Worm (Caenorhabditis elegans): ENCODE results near the gene unc-61.
"Not testable (repeated sequence)": the region's sequence is repeated elsewhere in the genome, so short reads cannot be mapped to it uniquely, and the experiment has no call there.

Gene unc-61

ce11 chrV:14773048-14773447 is 39.0 kb upstream of the unc-61 start, which contains the start of gene haf-7 (continued):
- no peak for TF ChIP-seq nhr-237 (tag; optimal IDR thresholded peaks at IDR 0.05)
- no peak for TF ChIP-seq tlp-1 (tag; optimal IDR thresholded peaks at IDR 0.05)
- TF ChIP-seq hpl-2 (GFP tag; optimal IDR thresholded peaks at IDR 0.05), result no peak
- TF ChIP-seq lin-15B (tag; optimal IDR thresholded peaks at IDR 0.05), result no peak
- no peak for TF ChIP-seq nhr-76 (tag; optimal IDR thresholded peaks at IDR 0.05)
- no peak for TF ChIP-seq nhr-90 (tag; optimal IDR thresholded peaks at IDR 0.05; ENCODE audit: poor library complexity)
- no peak for TF ChIP-seq alr-1 (tag; optimal IDR thresholded peaks at IDR 0.05; ENCODE audit: borderline replicate concordance)
- TF ChIP-seq tbx-2 (tag; optimal IDR thresholded peaks at IDR 0.05), result no peak
- TF ChIP-seq efl-1 (optimal IDR thresholded peaks at IDR 0.05), result peak; percentile 39 to 50
- TF ChIP-seq efl-1 (GFP tag; optimal IDR thresholded peaks at IDR 0.05 in 1 of 2), result no peak
- TF ChIP-seq fkh-8 (tag; optimal IDR thresholded peaks at IDR 0.05), result no peak
- TF ChIP-seq blmp-1 (tag; optimal IDR thresholded peaks at IDR 0.05), result no peak
- TF ChIP-seq ceh-82 (tag; optimal IDR thresholded peaks at IDR 0.05), result no peak
- TF ChIP-seq zag-1 (tag; optimal IDR thresholded peaks at IDR 0.05), result no peak
- no peak for TF ChIP-seq grh-1 (GFP tag; IDR thresholded peaks at IDR 0.05)
- TF ChIP-seq ceh-8 (GFP tag; optimal IDR thresholded peaks at IDR 0.05), result no peak
- TF ChIP-seq nhr-19 (GFP tag; conservative IDR thresholded peaks at IDR 0.05), result no peak
- no peak for TF ChIP-seq zip-4 (GFP tag; optimal IDR thresholded peaks at IDR 0.05)
- TF ChIP-seq fos-1 (tag; optimal IDR thresholded peaks at IDR 0.05), result peak; percentile 22
- no peak for TF ChIP-seq sptf-1 (tag; optimal IDR thresholded peaks at IDR 0.05)
- no peak for TF ChIP-seq mdl-1 (tag; optimal IDR thresholded peaks at IDR 0.05)
- no peak for TF ChIP-seq unc-86 (tag; optimal IDR thresholded peaks at IDR 0.05)
- no peak for TF ChIP-seq lin-13 (GFP tag; optimal IDR thresholded peaks at IDR 0.05)
- TF ChIP-seq lsy-2 (tag; optimal IDR thresholded peaks at IDR 0.05), result peak in 1 of 2 experiments; percentile 67
- no peak for TF ChIP-seq fkh-10 (GFP tag; optimal IDR thresholded peaks at IDR 0.05)
- no peak for TF ChIP-seq fkh-4 (tag; optimal IDR thresholded peaks at IDR 0.05; ENCODE audit: borderline replicate concordance)
- TF ChIP-seq efl-3 (GFP tag; optimal IDR thresholded peaks at IDR 0.05), result no peak
- no peak for TF ChIP-seq ceh-90 (tag; optimal IDR thresholded peaks at IDR 0.05)

DNA sequence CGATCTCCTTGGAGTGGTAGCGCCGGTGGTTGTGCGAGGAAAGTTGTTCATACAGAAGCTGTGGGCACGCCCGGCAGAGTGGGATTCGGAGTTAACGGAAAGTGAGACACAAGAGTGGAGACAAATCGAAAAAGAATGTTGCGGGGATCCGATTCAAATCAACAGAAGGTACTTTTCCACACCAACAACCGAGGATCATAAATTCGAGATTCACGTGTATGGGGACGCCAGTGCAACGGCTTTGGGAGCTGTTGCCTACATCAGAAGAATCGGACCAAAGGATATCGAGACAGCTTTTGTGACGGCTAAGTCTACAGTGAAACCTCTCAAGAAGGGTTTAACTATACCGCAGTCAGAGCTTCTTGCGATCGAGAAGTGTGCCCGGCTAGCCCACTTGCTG is 29.5 kb upstream of the unc-61 start:
- TF ChIP-seq nhr-20 (tag; optimal IDR thresholded peaks at IDR 0.05), result no peak
- TF ChIP-seq efl-1 (optimal IDR thresholded peaks at IDR 0.05), result no peak
- TF ChIP-seq efl-1 (GFP tag; optimal IDR thresholded peaks at IDR 0.05 in 1 of 2), result peak in 1 of 2 experiments; percentile 79
- TF ChIP-seq elt-3 (tag; optimal IDR thresholded peaks at IDR 0.05), result no peak
- TF ChIP-seq mep-1 (tag; optimal IDR thresholded peaks at IDR 0.05), result no peak
- no peak for TF ChIP-seq unc-62 (GFP tag; optimal IDR thresholded peaks at IDR 0.05)

ce11 chrV:14762563-14762962 is 28.5 kb upstream of the unc-61 start:
- TF ChIP-seq efl-1 (optimal IDR thresholded peaks at IDR 0.05) (no peak), efl-1 (GFP tag; optimal IDR thresholded peaks at IDR 0.05 in 1 of 2) (peak in 1 of 2 experiments; percentile 12), unc-86 (tag; optimal IDR thresholded peaks at IDR 0.05) (no peak), sup-37 (GFP tag; optimal IDR thresholded peaks at IDR 0.05) (no peak), unc-130 (tag; optimal IDR thresholded peaks at IDR 0.05) (no peak)

DNA sequence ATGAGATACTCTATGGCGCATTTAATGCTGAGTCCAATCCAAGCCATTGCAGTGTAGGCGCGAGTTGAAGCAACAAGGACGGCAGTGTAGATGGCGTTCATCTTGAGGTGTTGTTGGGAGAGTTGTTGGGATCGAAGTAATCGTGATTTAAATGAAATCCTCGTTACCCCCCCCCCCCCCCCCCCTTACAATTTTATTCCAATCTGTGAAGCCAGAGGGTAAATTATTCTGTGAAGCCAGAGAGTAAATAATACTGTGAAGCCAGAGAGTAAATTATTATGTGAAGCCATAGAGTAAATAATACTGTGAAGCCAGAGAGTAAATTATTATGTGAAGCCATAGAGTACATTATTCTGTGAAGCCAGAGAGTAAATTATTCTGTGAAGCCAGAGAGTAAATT is 16.3 kb upstream of the unc-61 start, which contains the start of gene nspa-10:
Gene nspa-10, minus strand, starts transcription at position 101 of the 400 bp plus-strand sequence.
- not testable (repeated sequence) for TF ChIP-seq nhr-85 (tag); nhr-11 (tag; optimal IDR thresholded peaks at IDR 0.05); mdl-1 (tag; optimal IDR thresholded peaks at IDR 0.05)

DNA sequence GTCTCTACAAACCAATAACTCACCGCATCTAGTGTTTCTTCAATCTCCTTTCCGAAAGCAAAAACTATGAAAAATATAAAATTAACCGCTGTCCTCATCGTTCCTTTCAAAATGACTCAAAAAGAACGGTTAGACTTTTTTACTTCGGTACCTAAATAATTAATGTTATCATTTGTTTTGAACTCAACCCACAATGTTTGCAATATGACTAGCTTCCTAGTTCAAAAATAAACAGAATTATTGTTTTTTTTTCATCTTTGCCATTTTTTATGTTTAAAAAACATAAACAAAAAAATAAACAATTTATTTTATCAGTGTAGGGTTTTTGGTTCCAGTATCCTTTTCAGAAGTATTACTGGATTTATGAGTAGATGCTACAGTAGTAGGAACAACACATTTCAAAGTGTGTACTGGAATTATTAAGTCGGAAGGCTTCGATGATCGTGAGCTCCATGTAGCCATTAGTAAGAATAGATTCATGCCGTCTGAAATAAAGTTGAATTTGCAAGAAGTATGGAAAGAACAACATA is 14.6 kb upstream of the unc-61 start, which contains the start of the genes lipl-8 and Y50E8A.22:
Gene lipl-8, minus strand, starts transcription at position 101 of the 530 bp plus-strand sequence.
Gene Y50E8A.22, minus strand, starts transcription at position 480 of the 530 bp plus-strand sequence.
- no peak for TF ChIP-seq nhr-19 (GFP tag; conservative IDR thresholded peaks at IDR 0.05)
- no peak for TF ChIP-seq lsy-2 (tag; optimal IDR thresholded peaks at IDR 0.05)
- TF ChIP-seq lin-15B (tag; optimal IDR thresholded peaks at IDR 0.05), result no peak
- TF ChIP-seq efl-3 (GFP tag; optimal IDR thresholded peaks at IDR 0.05), result no peak
- TF ChIP-seq zag-1 (tag; optimal IDR thresholded peaks at IDR 0.05), result no peak
- no peak for TF ChIP-seq fkh-8 (tag; optimal IDR thresholded peaks at IDR 0.05)
- TF ChIP-seq tbx-2 (tag; optimal IDR thresholded peaks at IDR 0.05), result no peak
- no peak for TF ChIP-seq mab-9 (GFP tag; IDR thresholded peaks at IDR 0.05)
- no peak for TF ChIP-seq irx-1 (tag; optimal IDR thresholded peaks at IDR 0.05)
